Fruit fly (Drosophila melanogaster) whole organism, wandering third instar larva: ENCODE results near the gene Kal1.

Source experiments
- Abd-B ChIP-seq: fragments of >200 bp; optimal IDR thresholded peaks from 2 replicates; lab custom pipeline; 2017; ENCODE audit warnings: missing biosample characterization, missing genetic modification characterization
- CrebA ChIP-seq: fragments of 200-800 bp; sonication (Bioruptor generic); optimal IDR thresholded peaks from 2 replicates; lab custom pipeline; 2016; ENCODE audit warnings: missing biosample characterization, mild to moderate bottlenecking, missing genetic modification characterization, borderline replicate concordance
- Dif ChIP-seq: fragments of 200-275, 200-300 bp; sonication (Bioruptor generic); optimal IDR thresholded peaks from 2 replicates; lab custom pipeline; 2018; ENCODE audit warnings: missing biosample characterization, missing genetic modification characterization; ENCODE audit not compliant: partially characterized antibody
- OdsH ChIP-seq: fragments of 200-800 bp; sonication (Bioruptor generic); optimal IDR thresholded peaks from 2 replicates; lab custom pipeline; 2016; ENCODE audit warnings: missing biosample characterization, mild to moderate bottlenecking, missing genetic modification characterization
- ey ChIP-seq: fragments of 200-800 bp; sonication (Bioruptor generic); optimal IDR thresholded peaks from 2 replicates; lab custom pipeline; 2016; ENCODE audit warnings: missing biosample characterization, missing genetic modification characterization
- lola ChIP-seq: fragments of >200 bp; optimal IDR thresholded peaks from 2 replicates; lab custom pipeline; 2017; ENCODE audit warnings: missing biosample characterization, missing genetic modification characterization
- pan ChIP-seq: fragments of >200 bp; optimal IDR thresholded peaks from 2 replicates; lab custom pipeline; 2017
- psq ChIP-seq: fragments of 200-800 bp; sonication (Bioruptor generic); optimal IDR thresholded peaks from 3 replicates; lab custom pipeline; 2017; ENCODE audit warnings: missing biosample characterization, mild to moderate bottlenecking, missing genetic modification characterization, moderate library complexity

DNA sequence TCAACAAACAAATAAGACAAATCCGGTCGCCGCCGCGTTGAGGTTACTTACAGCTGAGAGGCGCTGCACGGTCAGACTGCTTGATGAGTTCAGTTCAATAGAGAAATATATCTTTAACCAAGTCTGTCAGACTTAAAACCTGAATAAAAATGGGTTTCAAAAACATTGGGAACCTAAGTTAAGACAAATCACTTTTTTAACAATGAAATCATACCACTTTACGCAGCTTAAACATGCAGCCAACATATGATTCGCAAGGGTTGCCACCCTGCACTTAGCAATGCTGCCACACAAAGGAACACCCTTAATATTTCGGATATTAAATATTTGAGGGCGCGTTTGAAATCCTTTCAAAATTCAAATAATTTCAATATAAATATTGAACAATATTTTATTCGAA, 47.4 kb downstream of the Kal1 start, which contains the start of gene CG5515:
- TF ChIP-seq Dif (GFP tag; lab: Kevin White, UChicago): peak; percentile 98
- no peak for TF ChIP-seq CrebA
- no peak for TF ChIP-seq pan (lab: Kevin White, UChicago)
- TF ChIP-seq Abd-B: no peak
- peak; percentile 61 for TF ChIP-seq OdsH (GFP tag; lab: Kevin White, UChicago)
- no peak for TF ChIP-seq lola (GFP tag; lab: Kevin White, UChicago)
- TF ChIP-seq ey (GFP tag; lab: Kevin White, UChicago): peak; percentile 63
- TF ChIP-seq psq (GFP tag; lab: Kevin White, UChicago): peak; percentile 40
